Fruit fly (Drosophila melanogaster) whole organism, embryonic: ENCODE data around the gene CG34160.

Source experiments
- Asciz ChIP-seq: fragments of 200-800 bp; sonication (Bioruptor generic); optimal IDR thresholded peaks from 2 replicates; lab custom pipeline; 2017; ENCODE audit warnings: missing biosample characterization, mild to moderate bottlenecking, missing genetic modification characterization, missing genetic modification reagents
- Bdp1 ChIP-seq: fragments of 200-800 bp; sonication (Bioruptor generic); optimal IDR thresholded peaks from 3 replicates; lab custom pipeline; 2016; ENCODE audit warnings: missing biosample characterization, missing genetic modification characterization
- CG10321 ChIP-seq: fragments of 200-800 bp; sonication (Bioruptor generic); IDR thresholded peaks from 2 replicates; pipeline ENCODE4 v1.3.6; 2022; ENCODE audit warnings: missing biosample characterization, missing genetic modification characterization
- CG10366 ChIP-seq: fragments of 200-800 bp; sonication (Bioruptor generic); IDR thresholded peaks from 2 replicates; pipeline ENCODE4 v1.3.6; 2022; ENCODE audit warnings: missing biosample characterization, missing genetic modification characterization
- CG11723 ChIP-seq: fragments of 200-800 bp; sonication (Bioruptor generic); optimal IDR thresholded peaks from 2 replicates; lab custom pipeline; 2017; ENCODE audit warnings: missing biosample characterization, mild to moderate bottlenecking, missing genetic modification characterization
- CG12219 ChIP-seq: fragments of 200-800 bp; sonication (Bioruptor generic); optimal IDR thresholded peaks from 3 replicates; lab custom pipeline; 2018; ENCODE audit warnings: missing biosample characterization, mild to moderate bottlenecking, missing genetic modification characterization
- CG17186 ChIP-seq: fragments of 200-800 bp; sonication (Bioruptor generic); optimal IDR thresholded peaks from 3 replicates; lab custom pipeline; 2017; ENCODE audit warnings: missing biosample characterization, missing genetic modification reagents, missing genetic modification characterization
- CG17361 ChIP-seq: fragments of 200-800 bp; sonication (Bioruptor generic); IDR thresholded peaks from 3 replicates; pipeline ENCODE4 v1.3.6; 2022; ENCODE audit warnings: missing biosample characterization, missing genetic modification characterization
- CG2678 ChIP-seq: fragments of 200-800 bp; sonication (Bioruptor generic); optimal IDR thresholded peaks from 3 replicates; lab custom pipeline; 2019; ENCODE audit warnings: missing biosample characterization, mild to moderate bottlenecking, missing genetic modification characterization, moderate library complexity
- CG31441 ChIP-seq: fragments of 200-800 bp; sonication (Bioruptor generic); IDR thresholded peaks from 2 replicates; pipeline ENCODE4 v1.3.6; 2022; ENCODE audit warnings: missing biosample characterization, missing genetic modification characterization
- CG33213 ChIP-seq: fragments of 200-800 bp; sonication (Bioruptor generic); optimal IDR thresholded peaks from 3 replicates; lab custom pipeline; 2016; ENCODE audit warnings: missing biosample characterization, missing genetic modification characterization
- CG34422 ChIP-seq: fragments of 200-800 bp; sonication (Bioruptor generic); IDR thresholded peaks from 3 replicates; pipeline ENCODE4 v1.3.6; 2022; ENCODE audit warnings: missing biosample characterization, missing genetic modification characterization
- CG3995 ChIP-seq: fragments of 200-800 bp; sonication (Bioruptor generic); optimal IDR thresholded peaks from 3 replicates; lab custom pipeline; 2016; ENCODE audit warnings: missing biosample characterization, missing genetic modification characterization
- CG4730 ChIP-seq: fragments of 200-800 bp; sonication (Bioruptor generic); IDR thresholded peaks from 2 replicates; pipeline ENCODE4 v1.3.6; 2022; ENCODE audit warnings: missing biosample characterization, missing genetic modification characterization
- CG6175 ChIP-seq: fragments of 200-800 bp; sonication (Bioruptor generic); IDR thresholded peaks from 3 replicates; pipeline ENCODE4 v1.3.6; 2022; ENCODE audit warnings: missing biosample characterization, missing genetic modification characterization
- CG6254 ChIP-seq: fragments of 200-800 bp; sonication (Bioruptor generic); optimal IDR thresholded peaks from 3 replicates; lab custom pipeline; 2017; ENCODE audit warnings: mild to moderate bottlenecking, missing biosample characterization, missing genetic modification reagents, missing genetic modification characterization
- CG8290 ChIP-seq, 3 experiments: fragments of 200-800 bp; sonication (Bioruptor generic); optimal IDR thresholded peaks; 2 replicates each; lab custom pipeline; 2016 to 2019; ENCODE audit warnings: missing biosample characterization in 3 of 3, missing genetic modification characterization in 3 of 3, mild to moderate bottlenecking in 2 of 3, moderate library complexity in 1 of 3
- CG8478 ChIP-seq: fragments of >200 bp; optimal IDR thresholded peaks from 2 replicates; lab custom pipeline; 2018
- HLHmδ ChIP-seq: fragments of 200-800 bp; sonication (Bioruptor generic); optimal IDR thresholded peaks from 2 replicates; lab custom pipeline; 2018; ENCODE audit warnings: missing biosample characterization, mild to moderate bottlenecking, missing genetic modification characterization, moderate library complexity
- Hsf ChIP-seq: fragments of 200-800 bp; sonication (Bioruptor generic); optimal IDR thresholded peaks from 3 replicates; lab custom pipeline; 2016; ENCODE audit warnings: missing biosample characterization, missing genetic modification characterization
- Kr ChIP-seq: fragments of 200-800 bp; sonication (Bioruptor generic); optimal IDR thresholded peaks from 2 replicates; lab custom pipeline; 2017; ENCODE audit warnings: missing biosample characterization, mild to moderate bottlenecking, missing genetic modification characterization
- Lhr ChIP-seq: fragments of 200-800 bp; sonication (Bioruptor generic); optimal IDR thresholded peaks from 3 replicates; lab custom pipeline; 2017; ENCODE audit warnings: mild to moderate bottlenecking, missing biosample characterization, missing genetic modification reagents, missing genetic modification characterization
- MTF-1 ChIP-seq: fragments of 200-800 bp; sonication (Bioruptor generic); optimal IDR thresholded peaks from 2 replicates; lab custom pipeline; 2018; ENCODE audit warnings: missing biosample characterization, mild to moderate bottlenecking, missing genetic modification characterization, borderline replicate concordance
- NfI ChIP-seq: fragments of 200-800 bp; sonication (Bioruptor generic); optimal IDR thresholded peaks from 3 replicates; lab custom pipeline; 2018; ENCODE audit warnings: missing biosample characterization, mild to moderate bottlenecking, missing genetic modification characterization, moderate library complexity
- Sry-β ChIP-seq: fragments of 200-800 bp; sonication (Bioruptor generic); optimal IDR thresholded peaks from 2 replicates; lab custom pipeline; 2018; ENCODE audit warnings: missing biosample characterization, mild to moderate bottlenecking, missing genetic modification characterization, moderate library complexity
- Tbp ChIP-seq: fragments of >200 bp; optimal IDR thresholded peaks from 2 replicates; lab custom pipeline; 2018; ENCODE audit warnings: missing biosample characterization, missing genetic modification characterization
- bbx ChIP-seq: fragments of 200-800 bp; sonication (Bioruptor generic); IDR thresholded peaks from 2 replicates; pipeline ENCODE4 v1.3.6; 2022; ENCODE audit warnings: missing biosample characterization, missing genetic modification characterization; ENCODE audit not compliant: partially characterized antibody
- chif ChIP-seq, 2 experiments: fragments of 200-800 bp; sonication (Bioruptor generic); optimal IDR thresholded peaks; 3 replicates each; lab custom pipeline; 2016; ENCODE audit warnings: missing biosample characterization in 2 of 2, missing genetic modification characterization in 2 of 2
- chm ChIP-seq: fragments of 200-800 bp; sonication (Bioruptor generic); IDR thresholded peaks from 2 replicates; pipeline ENCODE4 v1.3.6; 2022; ENCODE audit warnings: missing biosample characterization, missing genetic modification characterization
- ci ChIP-seq: fragments of 200-800 bp; sonication (Bioruptor generic); IDR thresholded peaks from 3 replicates; pipeline ENCODE4 v1.3.6; 2022; ENCODE audit warnings: missing biosample characterization, missing genetic modification characterization
- ewg ChIP-seq: fragments of 200-800 bp; sonication (Bioruptor generic); optimal IDR thresholded peaks from 3 replicates; lab custom pipeline; 2017; ENCODE audit warnings: mild to moderate bottlenecking, missing biosample characterization, missing genetic modification reagents, missing genetic modification characterization
- fd102C ChIP-seq: fragments of 200-800 bp; sonication (Bioruptor generic); optimal IDR thresholded peaks from 2 replicates; lab custom pipeline; 2018; ENCODE audit warnings: missing biosample characterization, mild to moderate bottlenecking, missing genetic modification characterization, moderate library complexity
- fd3F ChIP-seq: fragments of 200-800 bp; sonication (Bioruptor generic); optimal IDR thresholded peaks from 2 replicates; lab custom pipeline; 2018; ENCODE audit warnings: missing biosample characterization, mild to moderate bottlenecking, missing genetic modification characterization, moderate library complexity
- gfzf ChIP-seq: fragments of 200-800 bp; sonication (Bioruptor generic); optimal IDR thresholded peaks from 2 replicates; lab custom pipeline; 2016; ENCODE audit warnings: missing biosample characterization, mild to moderate bottlenecking, missing genetic modification characterization, moderate library complexity
- insv ChIP-seq, 2 experiments: fragments of 200-800 bp; sonication (Bioruptor generic); optimal IDR thresholded peaks; 3 replicates each; lab custom pipeline; 2016 to 2018; ENCODE audit warnings: missing biosample characterization in 2 of 2, missing genetic modification characterization in 2 of 2
- kni ChIP-seq: fragments of 200-800 bp; sonication (Bioruptor generic); optimal IDR thresholded peaks from 3 replicates; lab custom pipeline; 2017; ENCODE audit warnings: mild to moderate bottlenecking, missing biosample characterization, missing genetic modification reagents, missing genetic modification characterization
- lab ChIP-seq: fragments of 200-800 bp; sonication (Bioruptor generic); optimal IDR thresholded peaks from 3 replicates; lab custom pipeline; 2017; ENCODE audit warnings: missing biosample characterization, missing genetic modification characterization, mild to moderate bottlenecking, moderate library complexity, missing genetic modification reagents
- onecut ChIP-seq: fragments of 200-800 bp; sonication (Bioruptor generic); IDR thresholded peaks from 2 replicates; pipeline ENCODE4 v1.3.6; 2022; ENCODE audit warnings: missing biosample characterization, missing genetic modification characterization
- pb ChIP-seq: fragments of 200-800 bp; sonication (Bioruptor generic); optimal IDR thresholded peaks from 3 replicates; lab custom pipeline; 2016; ENCODE audit warnings: missing biosample characterization, missing genetic modification characterization
- pfk ChIP-seq: fragments of 200-800 bp; sonication (Bioruptor generic); optimal IDR thresholded peaks from 2 replicates; lab custom pipeline; 2018; ENCODE audit warnings: missing biosample characterization, mild to moderate bottlenecking, missing genetic modification characterization, moderate library complexity
- prd ChIP-seq, 3 experiments: fragments of >200 bp in 2 of 3; fragments of 200-800 bp in 1 of 3; sonication (Bioruptor generic) in 1 of 3; optimal IDR thresholded peaks in 2 of 3; IDR thresholded peaks in 1 of 3; 2 replicates in 2 of 3; 3 replicates in 1 of 3; pipeline versions ENCODE4 v1.3.6 to Lab custom; 2017 to 2022; ENCODE audit warnings: missing biosample characterization in 1 of 3, missing genetic modification characterization in 1 of 3
- pum ChIP-seq: fragments of 200-800 bp; sonication (Bioruptor generic); optimal IDR thresholded peaks from 2 replicates; lab custom pipeline; 2016; ENCODE audit warnings: missing biosample characterization, missing genetic modification characterization
- sc ChIP-seq, 3 experiments: fragments of >200 bp in 2 of 3; fragments of 200-800 bp in 1 of 3; sonication (Bioruptor generic) in 1 of 3; optimal IDR thresholded peaks; 2 replicates in 2 of 3; 3 replicates in 1 of 3; lab custom pipeline; 2017; ENCODE audit warnings: mild to moderate bottlenecking in 1 of 3, missing biosample characterization in 1 of 3, missing genetic modification characterization in 1 of 3, missing genetic modification reagents in 1 of 3
- sens-2 ChIP-seq: fragments of 200-800 bp; sonication (Bioruptor generic); IDR thresholded peaks from 2 replicates; pipeline ENCODE4 v1.3.6; 2022; ENCODE audit warnings: missing biosample characterization, missing genetic modification characterization
- shn ChIP-seq: fragments of 200-800 bp; sonication (Bioruptor generic); optimal IDR thresholded peaks from 3 replicates; lab custom pipeline; 2016; ENCODE audit warnings: missing biosample characterization, missing genetic modification characterization
- sim ChIP-seq: fragments of 200-800 bp; sonication (Bioruptor generic); IDR thresholded peaks from 2 replicates; pipeline ENCODE4 v1.3.6; 2022; ENCODE audit warnings: missing biosample characterization, missing genetic modification characterization
- slp2 ChIP-seq: fragments of 200-800 bp; sonication (Bioruptor generic); optimal IDR thresholded peaks from 2 replicates; lab custom pipeline; 2016; ENCODE audit warnings: missing biosample characterization, missing genetic modification characterization
- stwl ChIP-seq: fragments of 200-800 bp; sonication (Bioruptor generic); optimal IDR thresholded peaks from 3 replicates; lab custom pipeline; 2018; ENCODE audit warnings: missing biosample characterization, mild to moderate bottlenecking, missing genetic modification characterization, moderate library complexity
- tna ChIP-seq: fragments of 200-800 bp; sonication (Bioruptor generic); IDR thresholded peaks from 2 replicates; pipeline ENCODE4 v1.3.6; 2022; ENCODE audit warnings: missing biosample characterization, missing genetic modification characterization; ENCODE audit not compliant: partially characterized antibody

Gene CG34160

DNA sequence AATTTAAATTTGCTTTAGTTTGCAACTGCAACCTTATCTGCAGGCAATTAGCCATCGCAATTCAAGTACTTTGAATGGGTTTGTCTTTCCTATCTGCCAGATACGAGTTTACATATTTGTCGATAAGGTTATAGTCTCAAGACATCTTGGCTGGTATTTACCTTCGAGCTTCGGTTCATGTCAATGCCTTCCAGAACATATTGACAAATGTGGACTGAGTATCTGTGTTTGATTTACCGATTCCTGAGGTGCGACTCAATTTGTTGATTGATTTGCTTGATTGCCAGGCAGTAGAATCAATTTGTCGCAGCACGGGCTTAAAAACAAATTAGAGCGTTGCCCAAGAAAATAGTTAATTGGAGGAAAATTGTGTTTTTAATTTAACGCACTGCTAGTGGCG, 26.7 kb upstream of the CG34160 start (continued):
- no peak for TF ChIP-seq tna (GFP tag; lab: Robert Waterston, UW)
- TF ChIP-seq shn (GFP tag; lab: Kevin White, UChicago) = no peak
- TF ChIP-seq CG2678 (tag; lab: Kevin White, UChicago) = peak; percentile 40
- no peak for TF ChIP-seq CG3995 (GFP tag; lab: Kevin White, UChicago)
- TF ChIP-seq insv (GFP tag; optimal IDR thresholded peaks at IDR 0.05; lab: Kevin White, UChicago) = no peak
- TF ChIP-seq CG6254 (GFP tag; lab: Kevin White, UChicago) = peak; percentile 7
- TF ChIP-seq CG31441 = 0 out of 2 replicates have a peak, but pooled peaks have one; percentile 17
- no peak for TF ChIP-seq sc (optimal IDR thresholded peaks at IDR 0.05; lab: Kevin White, UChicago)
- peak; percentile 23 for TF ChIP-seq sc (GFP tag; optimal IDR thresholded peaks at IDR 0.05; lab: Kevin White, UChicago)
- peak; percentile 8 for TF ChIP-seq Hsf (GFP tag; lab: Kevin White, UChicago)
- TF ChIP-seq CG33213 (GFP tag; lab: Kevin White, UChicago) = peak; percentile 6
- no peak for TF ChIP-seq gfzf (GFP tag; lab: Kevin White, UChicago)
- TF ChIP-seq pfk = peak; percentile 32
- TF ChIP-seq stwl (tag; lab: Kevin White, UChicago) = no peak
- TF ChIP-seq Sry-β = peak; percentile 10
- peak; percentile 54; the same call in 1 of the 2 replicates for TF ChIP-seq sens-2 (GFP tag; lab: Robert Waterston, UW)
- TF ChIP-seq lab (GFP tag; lab: Kevin White, UChicago) = peak; percentile 79
- TF ChIP-seq ewg (GFP tag; lab: Kevin White, UChicago) = no peak
- TF ChIP-seq pum = no peak
- TF ChIP-seq CG34422 (GFP tag; lab: Robert Waterston, UW) = no peak
- TF ChIP-seq CG12219 (GFP tag; lab: Kevin White, UChicago) = peak; percentile 27
- peak; percentile 21 for TF ChIP-seq fd102C (GFP tag; lab: Kevin White, UChicago)
- no peak for TF ChIP-seq prd (optimal IDR thresholded peaks at IDR 0.05; lab: Kevin White, UChicago)
- TF ChIP-seq prd (GFP tag; IDR thresholded peaks at IDR 0.05; lab: Robert Waterston, UW) = 0 out of 3 replicates have a peak, but pooled peaks have one; percentile 20
- peak; percentile 31; the same call in 1 of the 2 replicates for TF ChIP-seq onecut (GFP tag; lab: Robert Waterston, UW)
- peak; percentile 8 for TF ChIP-seq CG17186
- TF ChIP-seq NfI (GFP tag; lab: Kevin White, UChicago) = no peak
- TF ChIP-seq chm = peak; percentile 66; the same call in 1 of the 2 replicates
- TF ChIP-seq slp2 (GFP tag; lab: Kevin White, UChicago) = no peak
- peak; percentile 38; the same call in 1 of the 3 replicates for TF ChIP-seq ci (GFP tag; lab: Robert Waterston, UW)
- peak; percentile 21 to 42 for TF ChIP-seq chif (GFP tag; optimal IDR thresholded peaks at IDR 0.05; lab: Kevin White, UChicago)
- no peak for TF ChIP-seq CG8478 (lab: Kevin White, UChicago)
- peak; percentile 17 for TF ChIP-seq kni
- no peak for TF ChIP-seq sim (GFP tag; lab: Robert Waterston, UW)
- no peak for TF ChIP-seq CG17361
- TF ChIP-seq Bdp1 (GFP tag; lab: Kevin White, UChicago) = peak; percentile 43
- no peak for TF ChIP-seq pb
- no peak for TF ChIP-seq CG4730 (GFP tag; lab: Robert Waterston, UW)
- TF ChIP-seq HLHmδ = peak; percentile 85
- no peak for TF ChIP-seq CG10366 (GFP tag; lab: Robert Waterston, UW)
- no peak for TF ChIP-seq CG11723 (GFP tag; lab: Kevin White, UChicago)
- peak; percentile 35 for TF ChIP-seq Lhr (GFP tag; lab: Kevin White, UChicago)
- peak; percentile 42; the same call in 1 of the 2 replicates for TF ChIP-seq CG10321 (GFP tag; lab: Robert Waterston, UW)
- no peak for TF ChIP-seq bbx (GFP tag; lab: Robert Waterston, UW)
- peak; percentile 60 for TF ChIP-seq MTF-1
- TF ChIP-seq fd3F (GFP tag; lab: Kevin White, UChicago) = peak; percentile 10
- no peak for TF ChIP-seq CG6175 (GFP tag; lab: Robert Waterston, UW)
- peak; percentile 22 for TF ChIP-seq Asciz (GFP tag; lab: Kevin White, UChicago)
- no peak for TF ChIP-seq Tbp
- TF ChIP-seq CG8290 (GFP tag; optimal IDR thresholded peaks at IDR 0.05; lab: Kevin White, UChicago) = peak; percentile 20
- TF ChIP-seq CG8290 (tag; optimal IDR thresholded peaks at IDR 0.05; lab: Kevin White, UChicago) = peak; percentile 59 to 61
- TF ChIP-seq Kr (GFP tag; lab: Kevin White, UChicago) = peak; percentile 44
